Worm (Caenorhabditis elegans): ENCODE measurements around the gene W06A7.4.

DNA sequence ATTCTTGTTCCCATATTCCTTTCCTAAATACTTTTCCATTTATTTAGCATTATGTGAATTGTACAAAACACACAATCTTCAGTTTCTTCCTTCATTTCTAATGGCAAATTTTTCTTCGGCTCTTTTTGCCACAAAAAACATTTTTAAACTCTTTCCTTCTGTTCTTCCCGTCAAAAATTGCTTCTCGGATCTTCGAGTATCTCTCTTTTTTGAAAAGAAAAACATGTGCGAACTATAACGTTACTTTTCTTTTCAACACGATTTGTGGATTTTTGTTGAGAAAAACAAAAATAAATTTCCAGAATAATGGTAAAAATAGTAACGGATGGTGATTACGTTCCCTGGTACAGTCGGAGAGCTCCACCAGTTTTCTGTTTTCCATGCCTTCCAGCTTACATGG, 2.7 kb upstream of the W06A7.4 start, which contains the start of gene W06A7.2:
- TF ChIP-seq ces-1 (GFP tag; optimal IDR thresholded peaks at IDR 0.05): no peak
- TF ChIP-seq nhr-28 (tag; optimal IDR thresholded peaks at IDR 0.05): no peak
- no peak for TF ChIP-seq tbx-8 (GFP tag; optimal IDR thresholded peaks at IDR 0.05)
- no peak for TF ChIP-seq elt-1 (tag; optimal IDR thresholded peaks at IDR 0.05; ENCODE audit: borderline replicate concordance, insufficient read depth)
- TF ChIP-seq sem-2 (GFP tag; optimal IDR thresholded peaks at IDR 0.05): no peak
- no peak for TF ChIP-seq zip-8 (tag; optimal IDR thresholded peaks at IDR 0.05)
- no peak for TF ChIP-seq mls-2 (tag; optimal IDR thresholded peaks at IDR 0.05)
- TF ChIP-seq unc-62 (GFP tag; optimal IDR thresholded peaks at IDR 0.05): no peak
- no peak for TF ChIP-seq lsy-2 (tag; optimal IDR thresholded peaks at IDR 0.05)

Measured in whole organism, mixed stage, embryonic.